Worm (Caenorhabditis elegans) whole organism, late embryonic: ENCODE results near the gene wsp-1.

Experiments
- ama-1 ChIP-seq: fragments of 150-350 bp; optimal IDR thresholded peaks from 2 replicates; lab custom pipeline; 2014
- ceh-48 ChIP-seq: sonication (generic microtip); optimal IDR thresholded peaks from 2 replicates; lab custom pipeline; 2016; ENCODE audit warnings: missing genetic modification characterization, inconsistent platforms, missing compliant biosample characterization
- ceh-6 ChIP-seq: fragments of 200-800 bp; sonication (Bioruptor generic); optimal IDR thresholded peaks from 2 replicates; lab custom pipeline; 2018; ENCODE audit warnings: mild to moderate bottlenecking, missing genetic modification characterization, missing compliant biosample characterization
- elt-2 ChIP-seq: sonication (generic microtip); optimal IDR thresholded peaks from 2 replicates; lab custom pipeline; 2016; ENCODE audit warnings: missing genetic modification reagents, missing genetic modification characterization, missing compliant biosample characterization
- elt-4 ChIP-seq: sonication (generic microtip); optimal IDR thresholded peaks from 2 replicates; lab custom pipeline; 2016; ENCODE audit warnings: missing genetic modification characterization, missing compliant biosample characterization
- ets-4 ChIP-seq: sonication (generic microtip); optimal IDR thresholded peaks from 2 replicates; lab custom pipeline; 2016; ENCODE audit warnings: missing genetic modification characterization, missing compliant biosample characterization
- fkh-10 ChIP-seq: fragments of 150-350 bp; optimal IDR thresholded peaks from 2 replicates; lab custom pipeline; 2014; ENCODE audit warnings: missing biosample characterization, missing genetic modification reagents, missing genetic modification characterization
- pha-4 ChIP-seq: fragments of 150-350 bp; optimal IDR thresholded peaks from 2 replicates; lab custom pipeline; 2018; ENCODE audit warnings: missing biosample characterization, missing genetic modification reagents, missing genetic modification characterization
- syd-9 ChIP-seq: sonication (generic microtip); optimal IDR thresholded peaks from 2 replicates; lab custom pipeline; 2016; ENCODE audit warnings: mild to moderate bottlenecking, missing genetic modification characterization, moderate library complexity, missing compliant biosample characterization
- unc-3 ChIP-seq, 2 experiments: fragments of 200-800 bp in 1 of 2; sonication (Bioruptor generic) in 1 of 2; sonication (generic microtip) in 1 of 2; conservative IDR thresholded peaks in 1 of 2; optimal IDR thresholded peaks in 1 of 2; 2 replicates each; pipeline versions ENCODE4 v1.3.6 to Lab custom; 2016 to 2022; ENCODE audit warnings: missing compliant biosample characterization in 2 of 2, missing genetic modification characterization in 2 of 2, missing genetic modification reagents in 1 of 2
- ztf-16 ChIP-seq: sonication (generic microtip); optimal IDR thresholded peaks from 2 replicates; lab custom pipeline; 2017; ENCODE audit warnings: missing genetic modification characterization, missing compliant biosample characterization

- TF ChIP-seq fkh-10 (GFP tag; lab: Kevin White, UChicago) (no peak), ceh-48 (tag; lab: Kevin White, UChicago) (no peak), pha-4 (tag; lab: Kevin White, UChicago) (no peak), ama-1 (lab: Kevin White, UChicago) (no peak), elt-2 (tag; lab: Kevin White, UChicago) (no peak), ceh-6 (GFP tag; lab: Kevin White, UChicago) (no peak), ets-4 (tag; lab: Kevin White, UChicago) (no peak), syd-9 (tag; lab: Kevin White, UChicago) (no peak), ztf-16 (tag; lab: Kevin White, UChicago) (no peak), elt-4 (tag; lab: Kevin White, UChicago) (no peak), unc-3 (GFP tag; conservative IDR thresholded peaks at IDR 0.05; lab: Robert Waterston, UW) (no peak), unc-3 (tag; optimal IDR thresholded peaks at IDR 0.05; lab: Kevin White, UChicago) (no peak)
These were observed 4.8 kb upstream of the wsp-1 start for ce11 chrIV:8203555-8203954.
